Fruit fly (Drosophila melanogaster) whole organism, wandering third instar larva: ENCODE results near the gene CG15283.

Experiments used
- Abd-B ChIP-seq: fragments of >200 bp; optimal IDR thresholded peaks from 2 replicates; lab custom pipeline; 2017; ENCODE audit warnings: missing biosample characterization, missing genetic modification characterization
- CG32264 ChIP-seq: fragments of 200-800 bp; sonication (Bioruptor generic); optimal IDR thresholded peaks from 2 replicates; lab custom pipeline; 2016; ENCODE audit warnings: missing biosample characterization, missing genetic modification characterization
- CG9705 ChIP-seq: fragments of 200-800 bp; sonication (Bioruptor generic); optimal IDR thresholded peaks from 2 replicates; lab custom pipeline; 2018; ENCODE audit warnings: missing biosample characterization, mild to moderate bottlenecking, missing genetic modification characterization
- CrebA ChIP-seq: fragments of 200-800 bp; sonication (Bioruptor generic); optimal IDR thresholded peaks from 2 replicates; lab custom pipeline; 2016; ENCODE audit warnings: missing biosample characterization, mild to moderate bottlenecking, missing genetic modification characterization, borderline replicate concordance
- Dfd ChIP-seq: fragments of >200 bp; optimal IDR thresholded peaks from 2 replicates; lab custom pipeline; 2017; ENCODE audit warnings: missing biosample characterization, missing genetic modification characterization
- Dif ChIP-seq: fragments of 200-275, 200-300 bp; sonication (Bioruptor generic); optimal IDR thresholded peaks from 2 replicates; lab custom pipeline; 2018; ENCODE audit warnings: missing biosample characterization, missing genetic modification characterization; ENCODE audit not compliant: partially characterized antibody
- GATAd ChIP-seq: sonication (Bioruptor generic); optimal IDR thresholded peaks from 2 replicates; lab custom pipeline; 2016; ENCODE audit warnings: missing biosample characterization, missing genetic modification characterization
- HLH106 ChIP-seq: fragments of 200-800 bp; optimal IDR thresholded peaks from 3 replicates; lab custom pipeline; 2019; ENCODE audit warnings: missing biosample characterization, mild to moderate bottlenecking, missing genetic modification characterization, moderate library complexity
- Hnf4 ChIP-seq: fragments of 200-800 bp; sonication (Bioruptor generic); optimal IDR thresholded peaks from 2 replicates; lab custom pipeline; 2016; ENCODE audit warnings: missing biosample characterization, mild to moderate bottlenecking, missing genetic modification characterization
- Hr78 ChIP-seq: fragments of >200 bp; optimal IDR thresholded peaks from 2 replicates; lab custom pipeline; 2017; ENCODE audit warnings: missing biosample characterization, missing genetic modification characterization
- Hr83 ChIP-seq: fragments of 200-300 bp; sonication (Bioruptor generic); optimal IDR thresholded peaks from 2 replicates; lab custom pipeline; 2016; ENCODE audit warnings: missing biosample characterization, mild to moderate bottlenecking, missing genetic modification characterization, moderate library complexity; ENCODE audit not compliant: poor library complexity, severe bottlenecking
- Jra ChIP-seq: sonication (Bioruptor generic); optimal IDR thresholded peaks from 2 replicates; lab custom pipeline; 2016; ENCODE audit warnings: missing biosample characterization, missing genetic modification characterization
- Mio ChIP-seq: sonication (Bioruptor generic); optimal IDR thresholded peaks from 2 replicates; lab custom pipeline; 2016; ENCODE audit warnings: missing biosample characterization, missing genetic modification characterization
- Myc ChIP-seq: fragments of >200 bp; optimal IDR thresholded peaks from 2 replicates; lab custom pipeline; 2017
- N ChIP-seq: fragments of >200 bp; optimal IDR thresholded peaks from 2 replicates; lab custom pipeline; 2018; ENCODE audit warnings: missing biosample characterization, missing external identifiers, missing genetic modification characterization
- OdsH ChIP-seq: fragments of 200-800 bp; sonication (Bioruptor generic); optimal IDR thresholded peaks from 2 replicates; lab custom pipeline; 2016; ENCODE audit warnings: missing biosample characterization, mild to moderate bottlenecking, missing genetic modification characterization
- Rel ChIP-seq, 2 experiments: fragments of 200-800 bp; sonication (Bioruptor generic) in 1 of 2; optimal IDR thresholded peaks; 2 replicates in 1 of 2; 3 replicates in 1 of 2; lab custom pipeline; 2016 to 2019; ENCODE audit warnings: mild to moderate bottlenecking in 2 of 2, missing biosample characterization in 2 of 2, missing genetic modification characterization in 2 of 2, moderate library complexity in 1 of 2
- Sp1 ChIP-seq: fragments of 200-800 bp; sonication (Bioruptor generic); optimal IDR thresholded peaks from 3 replicates; lab custom pipeline; 2019; ENCODE audit warnings: missing biosample characterization, mild to moderate bottlenecking, missing genetic modification characterization, moderate library complexity
- Vsx2 ChIP-seq: fragments of 200-300, 225-300 bp; sonication (Bioruptor generic); optimal IDR thresholded peaks from 2 replicates; lab custom pipeline; 2018; ENCODE audit warnings: missing biosample characterization, missing genetic modification characterization; ENCODE audit not compliant: partially characterized antibody
- br ChIP-seq: fragments of 200-800 bp; sonication (Bioruptor generic); optimal IDR thresholded peaks from 2 replicates; lab custom pipeline; 2016; ENCODE audit warnings: missing biosample characterization, missing genetic modification characterization
- brk ChIP-seq: fragments of 200-800 bp; sonication (Bioruptor generic); optimal IDR thresholded peaks from 2 replicates; lab custom pipeline; 2016; ENCODE audit warnings: missing biosample characterization, mild to moderate bottlenecking, missing genetic modification characterization
- dl ChIP-seq, 2 experiments: fragments of 175-275, 200-275 bp in 1 of 2; fragments of 200-275 bp in 1 of 2; sonication (Bioruptor generic); optimal IDR thresholded peaks; lab custom pipeline; 2018; ENCODE audit warnings: mild to moderate bottlenecking in 2 of 2, missing biosample characterization in 2 of 2, missing genetic modification characterization in 2 of 2, moderate library complexity in 2 of 2; ENCODE audit not compliant: partially characterized antibody in 2 of 2, insufficient read depth in 1 of 2
- dmrt93B ChIP-seq: fragments of 200-800 bp; sonication (Bioruptor generic); optimal IDR thresholded peaks from 2 replicates; lab custom pipeline; 2018; ENCODE audit warnings: missing biosample characterization, mild to moderate bottlenecking, missing genetic modification characterization
- dsf ChIP-seq: sonication (Bioruptor generic); optimal IDR thresholded peaks from 2 replicates; lab custom pipeline; 2016; ENCODE audit warnings: missing biosample characterization, missing genetic modification characterization, borderline replicate concordance
- ey ChIP-seq: fragments of 200-800 bp; sonication (Bioruptor generic); optimal IDR thresholded peaks from 2 replicates; lab custom pipeline; 2016; ENCODE audit warnings: missing biosample characterization, missing genetic modification characterization
- foxo ChIP-seq, 2 experiments: fragments of 200-800 bp; sonication (Bioruptor generic); optimal IDR thresholded peaks; 2 replicates in 1 of 2; 3 replicates in 1 of 2; lab custom pipeline; 2016 to 2017; ENCODE audit warnings: missing biosample characterization in 2 of 2, missing genetic modification characterization in 2 of 2
- fru ChIP-seq: fragments of 200-800 bp; sonication (Bioruptor generic); optimal IDR thresholded peaks from 3 replicates; lab custom pipeline; 2016; ENCODE audit warnings: missing biosample characterization, mild to moderate bottlenecking, missing genetic modification characterization
- h ChIP-seq: fragments of 200-800 bp; sonication (Bioruptor generic); optimal IDR thresholded peaks from 3 replicates; lab custom pipeline; 2016; ENCODE audit warnings: missing biosample characterization, mild to moderate bottlenecking, missing genetic modification characterization
- jim ChIP-seq: fragments of 175-275, 200-325 bp; sonication (Bioruptor generic); optimal IDR thresholded peaks from 2 replicates; lab custom pipeline; 2016; ENCODE audit warnings: missing biosample characterization, mild to moderate bottlenecking, missing genetic modification characterization
- lola ChIP-seq: fragments of >200 bp; optimal IDR thresholded peaks from 2 replicates; lab custom pipeline; 2017; ENCODE audit warnings: missing biosample characterization, missing genetic modification characterization
- pan ChIP-seq: fragments of >200 bp; optimal IDR thresholded peaks from 2 replicates; lab custom pipeline; 2017
- psq ChIP-seq: fragments of 200-800 bp; sonication (Bioruptor generic); optimal IDR thresholded peaks from 3 replicates; lab custom pipeline; 2017; ENCODE audit warnings: missing biosample characterization, mild to moderate bottlenecking, missing genetic modification characterization, moderate library complexity
- rgr ChIP-seq: fragments of 200-800 bp; sonication (Bioruptor generic); optimal IDR thresholded peaks from 3 replicates; lab custom pipeline; 2016; ENCODE audit warnings: missing biosample characterization, mild to moderate bottlenecking, missing genetic modification characterization
- sage ChIP-seq: fragments of 200-800 bp; sonication (Bioruptor generic); optimal IDR thresholded peaks from 2 replicates; lab custom pipeline; 2016; ENCODE audit warnings: missing biosample characterization, mild to moderate bottlenecking, missing genetic modification characterization
- sv ChIP-seq: fragments of 200-800 bp; sonication (Bioruptor generic); optimal IDR thresholded peaks from 3 replicates; lab custom pipeline; 2016; ENCODE audit warnings: missing biosample characterization, missing genetic modification characterization
- tai ChIP-seq: sonication (Bioruptor generic); optimal IDR thresholded peaks from 2 replicates; lab custom pipeline; 2016; ENCODE audit warnings: missing biosample characterization, missing genetic modification characterization
- usp ChIP-seq: fragments of >200 bp; optimal IDR thresholded peaks from 2 replicates; lab custom pipeline; 2017; ENCODE audit warnings: missing biosample characterization, missing genetic modification characterization
- woc ChIP-seq: sonication (Bioruptor generic); optimal IDR thresholded peaks from 2 replicates; lab custom pipeline; 2016; ENCODE audit warnings: missing biosample characterization, mild to moderate bottlenecking, missing genetic modification characterization

The CG15283 gene

DNA sequence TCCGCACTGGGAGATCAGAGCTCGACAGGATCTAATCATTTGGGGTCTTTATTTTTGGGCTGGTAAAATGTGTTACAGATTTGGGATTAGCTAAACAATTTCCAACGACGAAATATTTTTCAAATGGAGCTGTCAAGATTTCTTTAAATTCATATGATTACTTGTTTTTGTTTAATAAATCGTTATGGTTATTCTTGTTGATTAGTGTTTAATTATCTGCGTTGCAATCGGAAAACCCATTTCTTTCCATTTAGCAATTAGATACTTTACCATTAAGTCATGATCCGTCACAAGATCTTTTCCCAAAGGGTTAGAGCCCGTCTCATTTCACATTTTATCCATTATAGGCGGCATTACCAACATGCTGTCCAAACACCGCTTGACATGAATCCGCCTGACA is at the start of gene CG15283:
CG15283 (minus strand) TSS at position 101 of the 400 bp plus-strand sequence.
- TF ChIP-seq dl (GFP tag; optimal IDR thresholded peaks at IDR 0.05; lab: Kevin White, UChicago; ENCODE audit: insufficient read depth in 1 of 2, partially characterized antibody in 2 of 2) (no peak), dmrt93B (GFP tag; lab: Kevin White, UChicago) (no peak), GATAd (no peak), Mio (GFP tag; lab: Kevin White, UChicago) (no peak), Hnf4 (GFP tag; lab: Kevin White, UChicago) (no peak), HLH106 (no peak), pan (no peak), Jra (GFP tag; lab: Kevin White, UChicago) (no peak), Abd-B (no peak), ey (GFP tag; lab: Kevin White, UChicago) (no peak), brk (GFP tag; lab: Kevin White, UChicago) (no peak), N (GFP tag; lab: Kevin White, UChicago) (no peak), rgr (GFP tag; lab: Kevin White, UChicago) (no peak), jim (GFP tag; lab: Kevin White, UChicago) (no peak), tai (GFP tag; lab: Kevin White, UChicago) (no peak), usp (GFP tag; lab: Kevin White, UChicago) (no peak)
- TF ChIP-seq, all 38 proteins: peak for 0

DNA sequence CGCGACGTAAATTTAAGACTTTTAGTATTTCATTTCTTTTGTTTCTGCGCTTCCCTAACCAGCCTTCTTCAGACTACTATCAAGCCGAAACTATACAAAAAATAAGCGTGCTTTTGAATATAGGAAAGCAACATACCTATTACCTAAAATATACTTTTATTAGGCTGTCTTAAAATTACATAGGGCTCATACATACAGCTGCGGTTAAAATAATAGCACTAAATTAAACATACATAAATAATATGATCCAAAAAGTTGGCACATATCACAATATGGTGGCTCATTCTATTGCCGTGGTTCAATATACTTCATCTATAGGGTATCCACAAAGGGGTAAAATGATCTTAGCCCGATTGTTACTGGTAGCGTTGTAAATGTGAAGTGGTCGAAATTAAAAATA is 49.7 kb upstream of the CG15283 start:
- TF ChIP-seq Jra (GFP tag; lab: Kevin White, UChicago) (no peak), br (GFP tag; lab: Kevin White, UChicago) (peak; percentile 28), CrebA (GFP tag; lab: Kevin White, UChicago) (no peak), HLH106 (no peak), ey (GFP tag; lab: Kevin White, UChicago) (no peak), Hnf4 (GFP tag; lab: Kevin White, UChicago) (no peak), sv (GFP tag; lab: Kevin White, UChicago) (peak; percentile 23), h (no peak), foxo (GFP tag; optimal IDR thresholded peaks at IDR 0.05; lab: Kevin White, UChicago) (peak in 1 of 2 experiments; percentile 22), usp (GFP tag; lab: Kevin White, UChicago) (no peak), fru (GFP tag; lab: Kevin White, UChicago) (peak; percentile 42), dl (GFP tag; optimal IDR thresholded peaks at IDR 0.05; lab: Kevin White, UChicago; ENCODE audit: insufficient read depth in 1 of 2, partially characterized antibody in 2 of 2) (no peak), Rel (GFP tag; optimal IDR thresholded peaks at IDR 0.05; lab: Kevin White, UChicago) (no peak), Rel (tag; optimal IDR thresholded peaks at IDR 0.05; lab: Kevin White, UChicago) (no peak), CG9705 (GFP tag; lab: Kevin White, UChicago) (no peak), OdsH (GFP tag; lab: Kevin White, UChicago) (peak; percentile 33), Myc (lab: Kevin White, UChicago) (no peak), tai (GFP tag; lab: Kevin White, UChicago) (no peak), rgr (GFP tag; lab: Kevin White, UChicago) (no peak), sage (GFP tag; lab: Kevin White, UChicago) (no peak), Dif (GFP tag; lab: Kevin White, UChicago) (no peak), dmrt93B (GFP tag; lab: Kevin White, UChicago) (no peak), Hr78 (GFP tag; lab: Kevin White, UChicago) (no peak), Vsx2 (no peak), brk (GFP tag; lab: Kevin White, UChicago) (no peak), CG32264 (GFP tag; lab: Kevin White, UChicago) (no peak), pan (no peak), woc (GFP tag; lab: Kevin White, UChicago) (no peak), N (GFP tag; lab: Kevin White, UChicago) (no peak), GATAd (no peak), lola (GFP tag; lab: Kevin White, UChicago) (no peak), jim (GFP tag; lab: Kevin White, UChicago) (no peak), Sp1 (no peak), Dfd (GFP tag; lab: Kevin White, UChicago) (no peak), psq (GFP tag; lab: Kevin White, UChicago) (peak; percentile 26), dsf (GFP tag; lab: Kevin White, UChicago) (no peak), Mio (GFP tag; lab: Kevin White, UChicago) (no peak), Abd-B (no peak), Hr83 (GFP tag; lab: Kevin White, UChicago) (no peak)
- TF ChIP-seq, all 38 proteins: peak for 6
